Worm (Caenorhabditis elegans): ENCODE data around the gene swt-3.

ce11 chrIV:10769353-10769752, 11.1 kb downstream of the swt-3 start, which contains the start of gene T25B9.9:
- TF ChIP-seq nhr-28 (tag; optimal IDR thresholded peaks at IDR 0.05): no peak
- no peak for TF ChIP-seq jun-1 (tag; optimal IDR thresholded peaks at IDR 0.05)

Data from whole organism, L4 larva.